Worm (Caenorhabditis elegans): ENCODE data around the gene srg-39.
"Not testable (repeated sequence)": the region's sequence is repeated elsewhere in the genome, so short reads cannot be mapped to it uniquely, and the experiment has no call there.

The srg-39 gene

ce11 chrV:11118179-11118725 lies 34.0 kb downstream of the srg-39 start:
- TF ChIP-seq ztf-11 (tag; optimal IDR thresholded peaks at IDR 0.05) (no peak), lin-39 (tag; optimal IDR thresholded peaks at IDR 0.05) (no peak), nhr-43 (tag; optimal IDR thresholded peaks at IDR 0.05; ENCODE audit: poor library complexity, severe bottlenecking) (peak; percentile 60), ama-1 (optimal IDR thresholded peaks at IDR 0.05) (peak; percentile 17), unc-39 (tag; optimal IDR thresholded peaks at IDR 0.05) (no peak)

ce11 chrV:11113607-11114006 lies 38.6 kb downstream of the srg-39 start, which contains the start of gene math-33:
TSS of gene math-33 (plus strand) at chrV:11113907.
- TF ChIP-seq ZK546.5 (tag; optimal IDR thresholded peaks at IDR 0.05), result no peak
- TF ChIP-seq elt-2 (tag; optimal IDR thresholded peaks at IDR 0.05), result no peak
- no peak for TF ChIP-seq egl-27 (tag; optimal IDR thresholded peaks at IDR 0.05)
- no peak for TF ChIP-seq R02D3.7 (tag; optimal IDR thresholded peaks at IDR 0.05)
- TF ChIP-seq ceh-16 (tag; optimal IDR thresholded peaks at IDR 0.05), result no peak
- no peak for TF ChIP-seq fkh-2 (tag; optimal IDR thresholded peaks at IDR 0.05)
- no peak for TF ChIP-seq jun-1 (tag; optimal IDR thresholded peaks at IDR 0.05)
- no peak for TF ChIP-seq mml-1 (tag; optimal IDR thresholded peaks at IDR 0.05)
- TF ChIP-seq nhr-11 (tag; optimal IDR thresholded peaks at IDR 0.05), result no peak
- TF ChIP-seq fos-1 (tag; optimal IDR thresholded peaks at IDR 0.05), result no peak
- no peak for TF ChIP-seq eor-1 (tag; optimal IDR thresholded peaks at IDR 0.05)
- no peak for TF ChIP-seq pqm-1 (tag; optimal IDR thresholded peaks at IDR 0.05)

- TF ChIP-seq nhr-43 (tag; optimal IDR thresholded peaks at IDR 0.05; ENCODE audit: poor library complexity, severe bottlenecking), result peak; percentile 76
- peak; percentile 76 for TF ChIP-seq pha-4 (tag; optimal IDR thresholded peaks at IDR 0.05)
- peak; percentile 69 for TF ChIP-seq snpc-4 (tag; optimal IDR thresholded peaks at IDR 0.05)
- no peak for TF ChIP-seq unc-39 (tag; optimal IDR thresholded peaks at IDR 0.05)
- TF ChIP-seq pqm-1 (tag; optimal IDR thresholded peaks at IDR 0.05), result peak; percentile 12
- TF ChIP-seq R02D3.7 (tag; optimal IDR thresholded peaks at IDR 0.05), result no peak
- TF ChIP-seq nhr-25 (tag; optimal IDR thresholded peaks at IDR 0.05), result peak; percentile 55
- peak; percentile 32 for TF ChIP-seq tbx-2 (tag; optimal IDR thresholded peaks at IDR 0.05)
- no peak for TF ChIP-seq ceh-16 (tag; optimal IDR thresholded peaks at IDR 0.05)
- TF ChIP-seq jun-1 (tag; optimal IDR thresholded peaks at IDR 0.05), result peak; percentile 19
- TF ChIP-seq hmg-11 (tag; optimal IDR thresholded peaks at IDR 0.05), result peak; percentile 91
- peak; percentile 12 for TF ChIP-seq lsy-12 (tag; optimal IDR thresholded peaks at IDR 0.05)
- TF ChIP-seq ztf-11 (tag; optimal IDR thresholded peaks at IDR 0.05), result no peak
- TF ChIP-seq lin-39 (tag; optimal IDR thresholded peaks at IDR 0.05), result peak; percentile 57
- peak; percentile 63 for TF ChIP-seq ceh-28 (tag; optimal IDR thresholded peaks at IDR 0.05)
- TF ChIP-seq lin-15B (tag; optimal IDR thresholded peaks at IDR 0.05), result peak; percentile 36
- peak; percentile 56 for TF ChIP-seq nfya-1 (tag; optimal IDR thresholded peaks at IDR 0.05; ENCODE audit: insufficient read depth)
- TF ChIP-seq zag-1 (tag; optimal IDR thresholded peaks at IDR 0.05), result no peak
- TF ChIP-seq egl-5 (tag; optimal IDR thresholded peaks at IDR 0.05), result peak; percentile 68
- peak; percentile 38 for TF ChIP-seq skn-1 (tag; optimal IDR thresholded peaks at IDR 0.05)
- TF ChIP-seq aly-2 (tag; optimal IDR thresholded peaks at IDR 0.05), result no peak
- TF ChIP-seq nhr-23 (tag; optimal IDR thresholded peaks at IDR 0.05), result peak; percentile 51
- no peak for TF ChIP-seq nhr-67 (tag; optimal IDR thresholded peaks at IDR 0.05)
- peak; percentile 50 for TF ChIP-seq elt-2 (tag; optimal IDR thresholded peaks at IDR 0.05)
Measured at ce11 chrV:11113041-11113574, 39.1 kb downstream of the srg-39 start, which contains the start of gene erfa-3. TSS of gene erfa-3 (minus strand) at chrV:11113091.

- TF ChIP-seq ztf-11, nhr-237, aly-2 (tag; optimal IDR thresholded peaks at IDR 0.05): not testable (repeated sequence)
Measured at ce11 chrV:11109647-11110046, 42.6 kb downstream of the srg-39 start, which contains the start of gene Y42A5A.5. TSS of gene Y42A5A.5 (minus strand) at chrV:11109747.

ce11 chrV:11104408-11104807 lies 47.8 kb downstream of the srg-39 start:
- TF ChIP-seq ceh-82 (tag; optimal IDR thresholded peaks at IDR 0.05), result no peak
- TF ChIP-seq fkh-10 (GFP tag; optimal IDR thresholded peaks at IDR 0.05), result no peak
- TF ChIP-seq nhr-43 (tag; optimal IDR thresholded peaks at IDR 0.05; ENCODE audit: poor library complexity, severe bottlenecking), result no peak
- TF ChIP-seq lin-15B (tag; optimal IDR thresholded peaks at IDR 0.05), result no peak
- no peak for TF ChIP-seq jun-1 (tag; optimal IDR thresholded peaks at IDR 0.05)
- TF ChIP-seq elt-1 (tag; optimal IDR thresholded peaks at IDR 0.05), result no peak
- no peak for TF ChIP-seq unc-39 (tag; optimal IDR thresholded peaks at IDR 0.05)
- TF ChIP-seq ama-1 (optimal IDR thresholded peaks at IDR 0.05), result no peak
- TF ChIP-seq nfya-1 (tag; optimal IDR thresholded peaks at IDR 0.05; ENCODE audit: insufficient read depth), result no peak
- no peak for TF ChIP-seq ZK546.5 (tag; optimal IDR thresholded peaks at IDR 0.05)
- TF ChIP-seq nhr-12 (tag; optimal IDR thresholded peaks at IDR 0.05), result no peak
- TF ChIP-seq aly-2 (tag; optimal IDR thresholded peaks at IDR 0.05), result no peak
- TF ChIP-seq ztf-11 (tag; optimal IDR thresholded peaks at IDR 0.05), result no peak
- no peak for TF ChIP-seq hmg-11 (tag; optimal IDR thresholded peaks at IDR 0.05)
- no peak for TF ChIP-seq nhr-11 (tag; optimal IDR thresholded peaks at IDR 0.05)
- TF ChIP-seq ceh-9 (tag; optimal IDR thresholded peaks at IDR 0.05), result no peak
- TF ChIP-seq ceh-16 (tag; optimal IDR thresholded peaks at IDR 0.05), result no peak
- TF ChIP-seq nhr-28 (tag; optimal IDR thresholded peaks at IDR 0.05), result no peak

Data from whole organism, L3 larva.